Worm (Caenorhabditis elegans) whole organism, midembryonic: Measurements from ENCODE around the gene sre-21.

Experiments used
- cog-1 ChIP-seq: sonication (generic microtip); optimal IDR thresholded peaks from 2 replicates; lab custom pipeline; 2016; ENCODE audit warnings: missing genetic modification characterization, missing compliant biosample characterization
- flt-1 ChIP-seq: fragments of 200-800 bp; sonication (Bioruptor generic); IDR thresholded peaks from 2 replicates; pipeline ENCODE4 v1.3.6; 2022; ENCODE audit warnings: missing genetic modification characterization, missing compliant biosample characterization
- klf-2 ChIP-seq: fragments of 200-800 bp; sonication (Bioruptor generic); conservative IDR thresholded peaks from 2 replicates; pipeline ENCODE4 v1.3.6; 2022; ENCODE audit warnings: missing genetic modification reagents, missing genetic modification characterization, missing compliant biosample characterization
- ref-1 ChIP-seq: fragments of 200-800 bp; sonication (Bioruptor generic); conservative IDR thresholded peaks from 2 replicates; pipeline ENCODE4 v1.3.6; 2022; ENCODE audit warnings: missing genetic modification reagents, missing genetic modification characterization, missing compliant biosample characterization
- tab-1 ChIP-seq: fragments of 200-800 bp; sonication (Bioruptor generic); IDR thresholded peaks from 2 replicates; pipeline ENCODE4 v1.3.6; 2022; ENCODE audit warnings: missing genetic modification characterization, missing compliant biosample characterization
- ztf-23 ChIP-seq: fragments of 200-800 bp; sonication (Bioruptor generic); IDR thresholded peaks from 2 replicates; pipeline ENCODE4 v1.3.6; 2022; ENCODE audit warnings: missing genetic modification reagents, missing genetic modification characterization, missing compliant biosample characterization

DNA sequence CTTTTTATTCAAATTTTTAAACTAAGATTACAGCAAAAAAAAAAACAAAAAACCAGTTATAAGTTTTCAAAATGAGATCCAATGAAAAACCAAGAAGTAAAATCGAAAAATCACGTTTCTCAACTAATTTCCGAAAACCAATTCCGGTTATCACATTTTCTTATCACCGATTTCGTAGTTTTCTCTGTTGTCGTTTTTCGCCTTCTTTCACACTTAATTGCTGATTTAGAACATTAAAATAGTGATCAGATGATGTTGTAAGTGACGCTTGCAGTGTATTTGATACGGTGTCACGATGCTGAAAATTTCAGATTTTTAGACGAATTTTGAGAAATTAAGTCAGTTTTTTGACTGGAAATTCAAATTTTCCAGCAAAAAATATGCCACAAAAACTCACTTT, 7.3 kb upstream of the sre-21 start:
- TF ChIP-seq ref-1 (GFP tag; lab: Robert Waterston, UW) (no peak), tab-1 (GFP tag; lab: Robert Waterston, UW) (no peak), klf-2 (GFP tag; lab: Robert Waterston, UW) (no peak), ztf-23 (GFP tag; lab: Robert Waterston, UW) (no peak), flt-1 (GFP tag; lab: Robert Waterston, UW) (no peak), cog-1 (tag; lab: Kevin White, UChicago) (no peak)
